Worm (Caenorhabditis elegans) whole organism, early embryonic: Measurements from ENCODE around the gene F16F9.4.

Source experiments
- aly-1 ChIP-seq: sonication (generic microtip); optimal IDR thresholded peaks from 2 replicates; lab custom pipeline; 2016; ENCODE audit warnings: missing genetic modification characterization, missing compliant biosample characterization
- ama-1 ChIP-seq: fragments of 150-350 bp; optimal IDR thresholded peaks from 2 replicates; lab custom pipeline; 2014
- ceh-13 ChIP-seq: fragments of 200-800 bp; sonication (Bioruptor generic); optimal IDR thresholded peaks from 2 replicates; lab custom pipeline; 2018; ENCODE audit warnings: mild to moderate bottlenecking, missing genetic modification characterization, missing compliant biosample characterization
- ceh-36 ChIP-seq: sonication (generic microtip); optimal IDR thresholded peaks from 2 replicates; lab custom pipeline; 2016; ENCODE audit warnings: missing genetic modification characterization, inconsistent platforms, missing compliant biosample characterization
- flt-1 ChIP-seq: fragments of 200-800 bp; sonication (Bioruptor generic); IDR thresholded peaks from 2 replicates; pipeline ENCODE4 v1.3.6; 2022; ENCODE audit warnings: missing genetic modification characterization, missing compliant biosample characterization
- hmg-4 ChIP-seq: fragments of 200-800 bp; sonication (Bioruptor generic); optimal IDR thresholded peaks from 2 replicates; lab custom pipeline; 2018; ENCODE audit warnings: mild to moderate bottlenecking, missing genetic modification characterization, missing compliant biosample characterization
- hnd-1 ChIP-seq: sonication (generic microtip); optimal IDR thresholded peaks from 2 replicates; lab custom pipeline; 2016; ENCODE audit warnings: missing genetic modification characterization, missing compliant biosample characterization
- pes-1 ChIP-seq: fragments of 200-800 bp; sonication (Bioruptor generic); IDR thresholded peaks from 2 replicates; pipeline ENCODE4 v1.3.6; 2022; ENCODE audit warnings: missing genetic modification reagents, missing genetic modification characterization, missing compliant biosample characterization
- sea-1 ChIP-seq: fragments of 200-800 bp; sonication (Bioruptor generic); conservative IDR thresholded peaks from 2 replicates; pipeline ENCODE4 v1.3.6; 2022; ENCODE audit warnings: missing genetic modification characterization, missing compliant biosample characterization
- tbx-11 ChIP-seq: fragments of 200-800 bp; sonication (Bioruptor generic); IDR thresholded peaks from 2 replicates; pipeline ENCODE4 v1.3.6; 2022; ENCODE audit warnings: missing genetic modification characterization, missing compliant biosample characterization
- tbx-37 ChIP-seq: fragments of 200-800 bp; sonication (Bioruptor generic); conservative IDR thresholded peaks from 2 replicates; pipeline ENCODE4 v1.3.6; 2022; ENCODE audit warnings: missing genetic modification reagents, missing genetic modification characterization, missing compliant biosample characterization

DNA sequence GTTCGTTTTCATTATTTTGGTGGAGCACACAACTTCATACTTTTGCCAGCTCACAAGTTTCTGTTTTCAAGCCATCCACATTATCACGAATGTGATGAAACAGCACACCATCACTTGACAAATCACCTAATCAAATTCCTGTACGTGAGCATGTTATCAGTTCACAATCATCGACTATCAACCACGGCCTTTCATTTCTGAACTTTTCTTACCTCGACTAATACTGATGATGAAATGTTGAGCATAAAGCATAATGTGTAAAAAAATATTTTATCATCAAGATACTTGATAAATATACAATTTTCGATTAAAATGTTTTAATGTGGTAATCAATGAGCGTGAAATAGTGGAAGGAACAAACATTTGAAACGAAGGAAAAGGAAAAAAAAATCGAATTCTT lies 10.3 kb upstream of the F16F9.4 start:
- no peak for TF ChIP-seq tbx-37 (GFP tag; lab: Robert Waterston, UW)
- no peak for TF ChIP-seq ama-1
- no peak for TF ChIP-seq pes-1 (GFP tag; lab: Robert Waterston, UW)
- TF ChIP-seq ceh-13 (GFP tag; lab: Kevin White, UChicago), result no peak
- no peak for TF ChIP-seq flt-1 (GFP tag; lab: Robert Waterston, UW)
- no peak for TF ChIP-seq tbx-11 (GFP tag; lab: Robert Waterston, UW)
- no peak for TF ChIP-seq hmg-4 (GFP tag; lab: Kevin White, UChicago)
- no peak for TF ChIP-seq hnd-1 (tag; lab: Kevin White, UChicago)
- no peak for TF ChIP-seq aly-1 (tag; lab: Kevin White, UChicago)
- TF ChIP-seq sea-1 (GFP tag; lab: Robert Waterston, UW), result no peak
- no peak for TF ChIP-seq ceh-36
